Worm (Caenorhabditis elegans): ENCODE results near the gene mfsd-12.

The mfsd-12 gene

ce11 chrX:4636143-4636542 lies 31.7 kb upstream of the mfsd-12 start:
- TF ChIP-seq tbx-2 (tag; optimal IDR thresholded peaks at IDR 0.05) (no peak), snpc-4 (tag; optimal IDR thresholded peaks at IDR 0.05) (no peak), unc-39 (tag; optimal IDR thresholded peaks at IDR 0.05) (no peak), ZK546.5 (tag; optimal IDR thresholded peaks at IDR 0.05) (no peak), ceh-28 (tag; optimal IDR thresholded peaks at IDR 0.05) (no peak), mdl-1 (tag; optimal IDR thresholded peaks at IDR 0.05) (no peak), nhr-67 (tag; optimal IDR thresholded peaks at IDR 0.05) (no peak), elt-2 (tag; optimal IDR thresholded peaks at IDR 0.05) (peak; percentile 63), hmg-11 (tag; optimal IDR thresholded peaks at IDR 0.05) (no peak), pqm-1 (tag; optimal IDR thresholded peaks at IDR 0.05) (peak; percentile 29), mml-1 (tag; optimal IDR thresholded peaks at IDR 0.05) (no peak)

- TF ChIP-seq nhr-11 (tag; optimal IDR thresholded peaks at IDR 0.05) (no peak), pha-4 (tag; optimal IDR thresholded peaks at IDR 0.05) (peak; percentile 11), pqm-1 (tag; optimal IDR thresholded peaks at IDR 0.05) (peak; percentile 3)
Observed at ce11 chrX:4636821-4637220, 31.1 kb upstream of the mfsd-12 start, which contains the start of gene hosl-1. Gene hosl-1, plus strand, starts transcription at chrX:4637121.

ce11 chrX:4647104-4647503 lies 20.8 kb upstream of the mfsd-12 start, which contains the start of gene C46C11.4:
Gene C46C11.4, minus strand, starts transcription at chrX:4647204.
- TF ChIP-seq elt-3 (tag; optimal IDR thresholded peaks at IDR 0.05): no peak
- no peak for TF ChIP-seq nhr-77 (tag; optimal IDR thresholded peaks at IDR 0.05)
- TF ChIP-seq hmg-11 (tag; optimal IDR thresholded peaks at IDR 0.05): no peak
- TF ChIP-seq lsy-12 (tag; optimal IDR thresholded peaks at IDR 0.05): no peak
- TF ChIP-seq aly-2 (tag; optimal IDR thresholded peaks at IDR 0.05): no peak
- no peak for TF ChIP-seq elt-2 (tag; optimal IDR thresholded peaks at IDR 0.05)
- no peak for TF ChIP-seq nhr-237 (tag; optimal IDR thresholded peaks at IDR 0.05)
- TF ChIP-seq nfya-1 (tag; optimal IDR thresholded peaks at IDR 0.05; ENCODE audit: insufficient read depth): no peak
- TF ChIP-seq jun-1 (tag; optimal IDR thresholded peaks at IDR 0.05): no peak
- no peak for TF ChIP-seq unc-62 (GFP tag; optimal IDR thresholded peaks at IDR 0.05)
- TF ChIP-seq nhr-25 (tag; optimal IDR thresholded peaks at IDR 0.05): no peak
- no peak for TF ChIP-seq ceh-9 (tag; optimal IDR thresholded peaks at IDR 0.05)
- TF ChIP-seq ama-1 (optimal IDR thresholded peaks at IDR 0.05): no peak
- TF ChIP-seq nhr-43 (tag; optimal IDR thresholded peaks at IDR 0.05; ENCODE audit: poor library complexity, severe bottlenecking): no peak
- no peak for TF ChIP-seq nhr-28 (tag; optimal IDR thresholded peaks at IDR 0.05)

- no peak for TF ChIP-seq fos-1 (tag; optimal IDR thresholded peaks at IDR 0.05)
- no peak for TF ChIP-seq skn-1 (tag; optimal IDR thresholded peaks at IDR 0.05)
Observed at ce11 chrX:4649097-4649496, 18.8 kb upstream of the mfsd-12 start, which contains the start of gene ent-5. Gene ent-5, minus strand, starts transcription at chrX:4649197.

ce11 chrX:4651428-4651827 lies 16.5 kb upstream of the mfsd-12 start:
- TF ChIP-seq ceh-28 (tag; optimal IDR thresholded peaks at IDR 0.05): no peak
- TF ChIP-seq fkh-10 (GFP tag; optimal IDR thresholded peaks at IDR 0.05): no peak
- no peak for TF ChIP-seq nhr-12 (tag; optimal IDR thresholded peaks at IDR 0.05)
- TF ChIP-seq lsy-12 (tag; optimal IDR thresholded peaks at IDR 0.05): no peak
- TF ChIP-seq unc-62 (GFP tag; optimal IDR thresholded peaks at IDR 0.05): no peak
- TF ChIP-seq ceh-82 (tag; optimal IDR thresholded peaks at IDR 0.05): no peak

- no peak for TF ChIP-seq elt-1 (tag; optimal IDR thresholded peaks at IDR 0.05)
- no peak for TF ChIP-seq aly-2 (tag; optimal IDR thresholded peaks at IDR 0.05)
- no peak for TF ChIP-seq daf-12 (tag; optimal IDR thresholded peaks at IDR 0.05)
- no peak for TF ChIP-seq skn-1 (tag; optimal IDR thresholded peaks at IDR 0.05)
- no peak for TF ChIP-seq fkh-2 (tag; optimal IDR thresholded peaks at IDR 0.05)
- no peak for TF ChIP-seq nhr-11 (tag; optimal IDR thresholded peaks at IDR 0.05)
- no peak for TF ChIP-seq egl-5 (tag; optimal IDR thresholded peaks at IDR 0.05)
- TF ChIP-seq ceh-28 (tag; optimal IDR thresholded peaks at IDR 0.05): no peak
- no peak for TF ChIP-seq eor-1 (tag; optimal IDR thresholded peaks at IDR 0.05)
- no peak for TF ChIP-seq unc-39 (tag; optimal IDR thresholded peaks at IDR 0.05)
- no peak for TF ChIP-seq tbx-2 (tag; optimal IDR thresholded peaks at IDR 0.05)
- no peak for TF ChIP-seq elt-3 (tag; optimal IDR thresholded peaks at IDR 0.05)
- no peak for TF ChIP-seq mdl-1 (tag; optimal IDR thresholded peaks at IDR 0.05)
- no peak for TF ChIP-seq zag-1 (tag; optimal IDR thresholded peaks at IDR 0.05)
- no peak for TF ChIP-seq nhr-67 (tag; optimal IDR thresholded peaks at IDR 0.05)
- TF ChIP-seq ZK546.5 (tag; optimal IDR thresholded peaks at IDR 0.05): no peak
- TF ChIP-seq pqm-1 (tag; optimal IDR thresholded peaks at IDR 0.05): no peak
- no peak for TF ChIP-seq lsy-12 (tag; optimal IDR thresholded peaks at IDR 0.05)
- TF ChIP-seq mml-1 (tag; optimal IDR thresholded peaks at IDR 0.05): no peak
Observed at ce11 chrX:4652950-4653349, 14.9 kb upstream of the mfsd-12 start.

Data from whole organism, L3 larva.